Fruit fly (Drosophila melanogaster) whole organism, embryonic: ENCODE data around the gene CG31287.

ENCODE experiments used
- Atf-2 ChIP-seq: fragments of 200-800 bp; sonication (Bioruptor generic); optimal IDR thresholded peaks from 2 replicates; lab custom pipeline; 2016; ENCODE audit warnings: missing biosample characterization, missing genetic modification characterization
- CG10431 ChIP-seq: fragments of 200-800 bp; sonication (Bioruptor generic); optimal IDR thresholded peaks from 3 replicates; lab custom pipeline; 2018; ENCODE audit warnings: missing biosample characterization, mild to moderate bottlenecking, missing genetic modification characterization
- CG12299 ChIP-seq: fragments of 200-800 bp; sonication (Bioruptor generic); optimal IDR thresholded peaks from 2 replicates; lab custom pipeline; 2018; ENCODE audit warnings: missing biosample characterization, mild to moderate bottlenecking, missing genetic modification characterization
- CG13775 ChIP-seq: fragments of 200-800 bp; sonication (Bioruptor generic); optimal IDR thresholded peaks from 3 replicates; lab custom pipeline; 2017; ENCODE audit warnings: missing biosample characterization, mild to moderate bottlenecking, missing genetic modification characterization
- CG1602 ChIP-seq: fragments of 200-800 bp; sonication (Bioruptor generic); optimal IDR thresholded peaks from 3 replicates; lab custom pipeline; 2016; ENCODE audit warnings: missing biosample characterization, missing genetic modification characterization
- CG17912 ChIP-seq: fragments of 200-800 bp; sonication (Bioruptor generic); optimal IDR thresholded peaks from 2 replicates; lab custom pipeline; 2018; ENCODE audit warnings: missing biosample characterization, mild to moderate bottlenecking, missing genetic modification characterization
- CG3163 ChIP-seq: fragments of 200-800 bp; sonication (Bioruptor generic); optimal IDR thresholded peaks from 3 replicates; lab custom pipeline; 2016; ENCODE audit warnings: missing biosample characterization, missing genetic modification characterization
- CG34224 ChIP-seq: fragments of 200-800 bp; sonication (Bioruptor generic); IDR thresholded peaks from 3 replicates; pipeline ENCODE4 v1.3.6; 2022; ENCODE audit warnings: missing biosample characterization, missing genetic modification characterization; ENCODE audit not compliant: partially characterized antibody
- CG34376 ChIP-seq: fragments of 200-800 bp; sonication (Bioruptor generic); optimal IDR thresholded peaks from 2 replicates; lab custom pipeline; 2018; ENCODE audit warnings: missing biosample characterization, mild to moderate bottlenecking, missing genetic modification characterization
- CG3995 ChIP-seq: fragments of 200-800 bp; sonication (Bioruptor generic); optimal IDR thresholded peaks from 3 replicates; lab custom pipeline; 2016; ENCODE audit warnings: missing biosample characterization, missing genetic modification characterization
- CG4404 ChIP-seq: fragments of 200-800 bp; sonication (Bioruptor generic); IDR thresholded peaks from 2 replicates; pipeline ENCODE4 v1.3.6; 2022; ENCODE audit warnings: missing biosample characterization, missing genetic modification characterization
- CG4730 ChIP-seq: fragments of 200-800 bp; sonication (Bioruptor generic); IDR thresholded peaks from 2 replicates; pipeline ENCODE4 v1.3.6; 2022; ENCODE audit warnings: missing biosample characterization, missing genetic modification characterization
- CG5953 ChIP-seq: fragments of 200-800 bp; sonication (Bioruptor generic); IDR thresholded peaks from 2 replicates; pipeline ENCODE4 v1.3.6; 2022; ENCODE audit warnings: missing biosample characterization, missing genetic modification characterization
- CG6689 ChIP-seq: fragments of 200-800 bp; sonication (Bioruptor generic); IDR thresholded peaks from 2 replicates; pipeline ENCODE4 v1.3.6; 2022; ENCODE audit warnings: missing biosample characterization, missing genetic modification characterization
- CG6765 ChIP-seq: fragments of 200-800 bp; sonication (Bioruptor generic); optimal IDR thresholded peaks from 3 replicates; lab custom pipeline; 2017; ENCODE audit warnings: missing biosample characterization, mild to moderate bottlenecking, missing genetic modification characterization
- CG8924 ChIP-seq: fragments of 200-800 bp; optimal IDR thresholded peaks from 3 replicates; lab custom pipeline; 2019; ENCODE audit warnings: missing biosample characterization, mild to moderate bottlenecking, missing genetic modification characterization, moderate library complexity
- Chrac-16 ChIP-seq: fragments of 200-800 bp; sonication (Bioruptor generic); optimal IDR thresholded peaks from 3 replicates; lab custom pipeline; 2016; ENCODE audit warnings: missing biosample characterization, missing genetic modification characterization
- D19A ChIP-seq: fragments of 200-800 bp; optimal IDR thresholded peaks from 3 replicates; lab custom pipeline; 2019; ENCODE audit warnings: missing biosample characterization, mild to moderate bottlenecking, missing genetic modification characterization, moderate library complexity
- D19B ChIP-seq: fragments of 200-800 bp; sonication (Bioruptor generic); optimal IDR thresholded peaks from 2 replicates; lab custom pipeline; 2017; ENCODE audit warnings: missing biosample characterization, mild to moderate bottlenecking, missing genetic modification characterization
- Drgx ChIP-seq: fragments of 200-800 bp; sonication (Bioruptor generic); IDR thresholded peaks from 2 replicates; pipeline ENCODE4 v1.3.6; 2022; ENCODE audit warnings: missing biosample characterization, missing genetic modification characterization
- H15 ChIP-seq: fragments of 200-800 bp; sonication (Bioruptor generic); IDR thresholded peaks from 3 replicates; pipeline ENCODE4 v1.3.6; 2022; ENCODE audit warnings: missing biosample characterization, missing genetic modification characterization
- Hmr ChIP-seq: fragments of 200-800 bp; sonication (Bioruptor generic); optimal IDR thresholded peaks from 3 replicates; lab custom pipeline; 2017; ENCODE audit warnings: mild to moderate bottlenecking, missing biosample characterization, missing genetic modification reagents, missing genetic modification characterization
- Hsf ChIP-seq: fragments of 200-800 bp; sonication (Bioruptor generic); optimal IDR thresholded peaks from 3 replicates; lab custom pipeline; 2016; ENCODE audit warnings: missing biosample characterization, missing genetic modification characterization
- Lim3 ChIP-seq: fragments of 200-800 bp; sonication (Bioruptor generic); IDR thresholded peaks from 2 replicates; pipeline ENCODE4 v1.3.6; 2022; ENCODE audit warnings: missing biosample characterization, missing genetic modification characterization
- Mad ChIP-seq: fragments of 200-800 bp; sonication (Bioruptor generic); optimal IDR thresholded peaks from 2 replicates; lab custom pipeline; 2016; ENCODE audit warnings: missing biosample characterization, missing genetic modification characterization
- NC2α ChIP-seq: fragments of 200-800 bp; sonication (Bioruptor generic); optimal IDR thresholded peaks from 2 replicates; lab custom pipeline; 2016; ENCODE audit warnings: missing biosample characterization, missing genetic modification characterization
- NC2β ChIP-seq: fragments of 200-800 bp; sonication (Bioruptor generic); optimal IDR thresholded peaks from 2 replicates; lab custom pipeline; 2016; ENCODE audit warnings: missing biosample characterization, missing genetic modification characterization
- NFAT ChIP-seq: fragments of 200-800 bp; sonication (Bioruptor generic); IDR thresholded peaks from 2 replicates; pipeline ENCODE4 v1.3.6; 2022; ENCODE audit warnings: missing biosample characterization, missing genetic modification characterization
- Optix ChIP-seq: fragments of 200-800 bp; sonication (Bioruptor generic); IDR thresholded peaks from 3 replicates; pipeline ENCODE4 v1.3.6; 2022; ENCODE audit warnings: missing biosample characterization, missing genetic modification characterization
- Scr ChIP-seq: fragments of 200-800 bp; sonication (Bioruptor generic); IDR thresholded peaks from 2 replicates; pipeline ENCODE4 v1.3.6; 2022; ENCODE audit warnings: missing biosample characterization, missing genetic modification characterization; ENCODE audit not compliant: partially characterized antibody
- aop ChIP-seq: fragments of 200-800 bp; sonication (Bioruptor generic); IDR thresholded peaks from 2 replicates; pipeline ENCODE4 v1.3.6; 2022; ENCODE audit warnings: missing biosample characterization, missing genetic modification characterization
- cato ChIP-seq: fragments of 200-800 bp; sonication (Bioruptor generic); optimal IDR thresholded peaks from 2 replicates; lab custom pipeline; 2016; ENCODE audit warnings: missing biosample characterization, missing genetic modification characterization, borderline replicate concordance
- caup ChIP-seq: fragments of 200-800 bp; sonication (Bioruptor generic); optimal IDR thresholded peaks from 3 replicates; lab custom pipeline; 2017; ENCODE audit warnings: missing biosample characterization, mild to moderate bottlenecking, missing genetic modification characterization, moderate library complexity; ENCODE audit not compliant: severe bottlenecking
- da ChIP-seq: fragments of 200-800 bp; sonication (Bioruptor generic); optimal IDR thresholded peaks from 2 replicates; lab custom pipeline; 2016; ENCODE audit warnings: missing biosample characterization, missing genetic modification characterization
- dan ChIP-seq: fragments of 200-800 bp; sonication (Bioruptor generic); IDR thresholded peaks from 2 replicates; pipeline ENCODE4 v1.3.6; 2022; ENCODE audit warnings: missing biosample characterization, missing genetic modification characterization
- exex ChIP-seq: fragments of 200-800 bp; sonication (Bioruptor generic); optimal IDR thresholded peaks from 4 replicates; lab custom pipeline; 2018; ENCODE audit warnings: missing biosample characterization, mild to moderate bottlenecking, missing genetic modification characterization, moderate library complexity
- fd3F ChIP-seq: fragments of 200-800 bp; sonication (Bioruptor generic); optimal IDR thresholded peaks from 2 replicates; lab custom pipeline; 2018; ENCODE audit warnings: missing biosample characterization, mild to moderate bottlenecking, missing genetic modification characterization, moderate library complexity
- ftz-f1 ChIP-seq: fragments of 200-800 bp; sonication (Bioruptor generic); optimal IDR thresholded peaks from 2 replicates; lab custom pipeline; 2016; ENCODE audit warnings: missing biosample characterization, missing genetic modification characterization
- ham ChIP-seq: fragments of 200-800 bp; sonication (Bioruptor generic); IDR thresholded peaks from 2 replicates; pipeline ENCODE4 v1.3.6; 2022; ENCODE audit warnings: missing biosample characterization, missing genetic modification characterization
- her ChIP-seq: fragments of 200-800 bp; sonication (Bioruptor generic); optimal IDR thresholded peaks from 2 replicates; lab custom pipeline; 2016; ENCODE audit warnings: missing biosample characterization, missing genetic modification characterization
- hkb ChIP-seq, 2 experiments: fragments of 200-800 bp in 1 of 2; fragments of >200 bp in 1 of 2; sonication (Bioruptor generic) in 1 of 2; IDR thresholded peaks in 1 of 2; optimal IDR thresholded peaks in 1 of 2; 2 replicates each; pipeline versions ENCODE4 v1.3.6 to Lab custom; 2017 to 2022; ENCODE audit warnings: missing biosample characterization in 1 of 2, missing genetic modification characterization in 1 of 2
- ind ChIP-seq: fragments of 200-800 bp; sonication (Bioruptor generic); optimal IDR thresholded peaks from 3 replicates; lab custom pipeline; 2016; ENCODE audit warnings: missing biosample characterization, missing genetic modification characterization
- jumu ChIP-seq: fragments of 200-800 bp; sonication (Bioruptor generic); optimal IDR thresholded peaks from 3 replicates; lab custom pipeline; 2016; ENCODE audit warnings: missing biosample characterization, missing genetic modification characterization
- onecut ChIP-seq: fragments of 200-800 bp; sonication (Bioruptor generic); IDR thresholded peaks from 2 replicates; pipeline ENCODE4 v1.3.6; 2022; ENCODE audit warnings: missing biosample characterization, missing genetic modification characterization
- org-1 ChIP-seq: fragments of 200-800 bp; sonication (Bioruptor generic); optimal IDR thresholded peaks from 2 replicates; lab custom pipeline; 2017; ENCODE audit warnings: missing biosample characterization, missing genetic modification characterization
- ro ChIP-seq: fragments of 200-800 bp; sonication (Bioruptor generic); IDR thresholded peaks from 2 replicates; pipeline ENCODE4 v1.3.6; 2022; ENCODE audit warnings: missing biosample characterization, missing genetic modification characterization
- sr ChIP-seq: fragments of 200-800 bp; sonication (Bioruptor generic); IDR thresholded peaks from 3 replicates; pipeline ENCODE4 v1.3.6; 2022; ENCODE audit warnings: missing biosample characterization, missing genetic modification characterization
- ttk ChIP-seq: fragments of 200-800 bp; sonication (Bioruptor generic); IDR thresholded peaks from 2 replicates; pipeline ENCODE4 v2.1.2; 2022; ENCODE audit warnings: missing biosample characterization, missing genetic modification characterization
- wek ChIP-seq: fragments of 200-800 bp; sonication (Bioruptor generic); optimal IDR thresholded peaks from 3 replicates; lab custom pipeline; 2018; ENCODE audit warnings: missing biosample characterization, mild to moderate bottlenecking, missing genetic modification characterization, moderate library complexity

CG31287 gene

DNA sequence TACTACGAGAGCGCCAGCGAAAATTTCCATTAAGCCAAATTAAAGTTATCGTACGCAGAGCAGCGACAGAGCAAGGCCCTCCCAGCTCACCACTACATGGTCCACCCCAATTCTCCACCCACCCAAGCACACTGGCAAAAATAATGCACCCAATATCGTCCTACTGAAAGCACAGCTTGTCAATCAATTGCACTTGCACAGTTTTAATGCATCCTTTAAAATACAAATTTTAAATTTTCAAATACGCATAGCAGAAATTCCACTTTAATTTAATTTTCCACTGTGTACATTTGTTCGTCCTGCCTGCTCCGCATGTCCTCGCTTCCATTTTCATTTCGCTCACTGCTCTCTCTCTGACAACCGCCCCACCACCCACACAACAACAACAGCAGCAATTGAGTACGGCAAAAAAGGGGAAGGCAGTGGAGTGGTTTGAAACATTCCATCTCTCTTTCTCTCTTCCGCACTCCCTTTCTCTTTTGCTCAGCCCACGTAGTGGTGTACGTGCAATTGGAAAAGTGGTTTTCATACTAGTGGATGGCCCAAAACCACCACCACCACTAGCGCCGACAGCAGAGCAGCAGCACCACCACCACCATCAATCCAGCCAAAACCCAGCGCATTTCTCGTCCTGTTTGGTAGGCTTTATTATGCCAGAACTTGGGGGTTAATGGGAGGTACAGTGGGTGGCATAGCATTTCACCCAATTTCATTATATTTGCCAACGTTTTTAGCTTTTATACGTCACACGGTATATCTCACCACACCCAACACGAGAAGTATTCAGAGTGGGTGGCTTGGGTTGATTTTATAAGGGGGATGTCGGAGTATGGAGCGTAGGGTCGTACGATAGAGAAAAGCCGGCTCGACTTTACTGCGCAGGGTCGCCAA is 44.7 kb downstream of the CG31287 start (continued):
- TF ChIP-seq Scr = no peak
- no peak for TF ChIP-seq wek (GFP tag; lab: Kevin White, UChicago)
- no peak for TF ChIP-seq sr (GFP tag; lab: Robert Waterston, UW)
- TF ChIP-seq Atf-2 (GFP tag; lab: Kevin White, UChicago) = no peak
- TF ChIP-seq Drgx (GFP tag; lab: Robert Waterston, UW) = peak; percentile 77
- peak; percentile 49 for TF ChIP-seq Hsf
- peak; percentile 89 for TF ChIP-seq Hmr (GFP tag; lab: Kevin White, UChicago)
- TF ChIP-seq hkb (optimal IDR thresholded peaks at IDR 0.05; lab: Kevin White, UChicago) = no peak
- TF ChIP-seq hkb (GFP tag; IDR thresholded peaks at IDR 0.05; lab: Robert Waterston, UW) = peak; percentile 89
- peak; percentile 31 for TF ChIP-seq her (GFP tag; lab: Kevin White, UChicago)
- peak; percentile 79 for TF ChIP-seq NC2β (GFP tag; lab: Kevin White, UChicago)
- no peak for TF ChIP-seq aop
- TF ChIP-seq CG5953 (GFP tag; lab: Robert Waterston, UW) = peak; percentile 40; the same call in 1 of the 2 replicates
- TF ChIP-seq CG34224 = no peak
- TF ChIP-seq ham (GFP tag; lab: Robert Waterston, UW) = no peak
- TF ChIP-seq Mad (GFP tag; lab: Kevin White, UChicago) = peak; percentile 48
- no peak for TF ChIP-seq NC2α (GFP tag; lab: Kevin White, UChicago)
- peak; percentile 46 for TF ChIP-seq CG1602 (GFP tag; lab: Kevin White, UChicago)
- peak; percentile 93 for TF ChIP-seq caup (GFP tag; lab: Kevin White, UChicago)
- TF ChIP-seq CG3995 = peak; percentile 52
- peak; percentile 64 for TF ChIP-seq CG4730
- TF ChIP-seq CG10431 (GFP tag; lab: Kevin White, UChicago) = peak; percentile 47
- TF ChIP-seq onecut (GFP tag; lab: Robert Waterston, UW) = peak; percentile 83
- peak; percentile 82 for TF ChIP-seq D19A
- TF ChIP-seq D19B (GFP tag; lab: Kevin White, UChicago) = peak; percentile 62
- TF ChIP-seq ftz-f1 (GFP tag; lab: Kevin White, UChicago) = no peak
- no peak for TF ChIP-seq da (GFP tag; lab: Kevin White, UChicago)
- TF ChIP-seq org-1 (GFP tag; lab: Kevin White, UChicago) = peak; percentile 79
- peak; percentile 41 for TF ChIP-seq jumu (GFP tag; lab: Kevin White, UChicago)
- no peak for TF ChIP-seq ttk (GFP tag; lab: Robert Waterston, UW)
- peak; percentile 45 for TF ChIP-seq ro (GFP tag; lab: Robert Waterston, UW)
- peak; percentile 82 for TF ChIP-seq CG4404 (GFP tag; lab: Robert Waterston, UW)
- TF ChIP-seq fd3F (GFP tag; lab: Kevin White, UChicago) = peak; percentile 32
- TF ChIP-seq CG12299 = peak; percentile 74
- TF ChIP-seq CG6689 (GFP tag; lab: Robert Waterston, UW) = peak; percentile 64
- peak; percentile 78 for TF ChIP-seq exex (tag; lab: Kevin White, UChicago)
- TF ChIP-seq Chrac-16 (GFP tag; lab: Kevin White, UChicago) = peak; percentile 34
- no peak for TF ChIP-seq CG3163 (GFP tag; lab: Kevin White, UChicago)
- no peak for TF ChIP-seq NFAT (GFP tag; lab: Robert Waterston, UW)
- peak; percentile 43 for TF ChIP-seq CG13775
- no peak for TF ChIP-seq dan (GFP tag; lab: Robert Waterston, UW)
- peak; percentile 30 for TF ChIP-seq cato (GFP tag; lab: Kevin White, UChicago)
- no peak for TF ChIP-seq Lim3
- TF ChIP-seq H15 (GFP tag; lab: Robert Waterston, UW) = peak; percentile 67; the same call in 2 of the 3 replicates
- TF ChIP-seq Optix (GFP tag; lab: Robert Waterston, UW) = 0 out of 3 replicates have a peak, but pooled peaks have one; percentile 23
- peak; percentile 84 for TF ChIP-seq CG8924
- TF ChIP-seq CG34376 (GFP tag; lab: Kevin White, UChicago) = peak; percentile 94
- peak; percentile 87 for TF ChIP-seq CG6765 (GFP tag; lab: Kevin White, UChicago)
- TF ChIP-seq CG17912 (GFP tag; lab: Kevin White, UChicago) = no peak
- TF ChIP-seq ind (GFP tag; lab: Kevin White, UChicago) = peak; percentile 82
